Fruit fly (Drosophila melanogaster): ENCODE results near the gene oc.

Gene oc

dm6 chrX:8677434-8677833 is 27.0 kb upstream of the oc start (continued):
- TF ChIP-seq unc-4 (GFP tag; IDR thresholded peaks at IDR 0.05; ENCODE audit: partially characterized antibody) (no peak), CG13424 (tag; optimal IDR thresholded peaks at IDR 0.05) (no peak), crc (GFP tag; optimal IDR thresholded peaks at IDR 0.05) (peak; percentile 68), ken (GFP tag; IDR thresholded peaks at IDR 0.05) (no peak), CG31224 (GFP tag; IDR thresholded peaks at IDR 0.05) (no peak), CG34376 (GFP tag; optimal IDR thresholded peaks at IDR 0.05) (no peak), Bdp1 (GFP tag; optimal IDR thresholded peaks at IDR 0.05) (no peak), Doc3 (GFP tag; IDR thresholded peaks at IDR 0.05; ENCODE audit: partially characterized antibody) (no peak), salm (tag; optimal IDR thresholded peaks at IDR 0.05) (no peak), Adf1 (GFP tag; IDR thresholded peaks at IDR 0.05) (no peak), pum (GFP tag; optimal IDR thresholded peaks at IDR 0.05) (peak; percentile 79), Deaf1 (tag; optimal IDR thresholded peaks at IDR 0.05) (no peak), Poxn (GFP tag; IDR thresholded peaks at IDR 0.05) (no peak), insv (GFP tag; optimal IDR thresholded peaks at IDR 0.05) (no peak), hb (GFP tag; IDR thresholded peaks at IDR 0.05; ENCODE audit: partially characterized antibody) (no peak), CG12942 (GFP tag; optimal IDR thresholded peaks at IDR 0.05) (no peak), Antp (GFP tag; optimal IDR thresholded peaks at IDR 0.05) (peak; percentile 76), HHEX (GFP tag; optimal IDR thresholded peaks at IDR 0.05) (no peak), CG11398 (GFP tag; optimal IDR thresholded peaks at IDR 0.05) (no peak), CG6175 (GFP tag; IDR thresholded peaks at IDR 0.05) (no peak), bsh (GFP tag; optimal IDR thresholded peaks at IDR 0.05) (peak in 1 of 2 experiments; percentile 25), Hmx (GFP tag; optimal IDR thresholded peaks at IDR 0.05) (no peak), tio (GFP tag; optimal IDR thresholded peaks at IDR 0.05) (no peak), CG12155 (GFP tag; optimal IDR thresholded peaks at IDR 0.05) (no peak), CG10654 (GFP tag; optimal IDR thresholded peaks at IDR 0.05) (no peak), CG7839 (tag; optimal IDR thresholded peaks at IDR 0.05) (peak; percentile 80), MTF-1 (GFP tag; optimal IDR thresholded peaks at IDR 0.05; ENCODE audit: borderline replicate concordance) (no peak), Hsf (GFP tag; optimal IDR thresholded peaks at IDR 0.05) (no peak), Tbp (GFP tag; optimal IDR thresholded peaks at IDR 0.05) (no peak), cato (GFP tag; optimal IDR thresholded peaks at IDR 0.05; ENCODE audit: borderline replicate concordance) (no peak), jumu (GFP tag; optimal IDR thresholded peaks at IDR 0.05) (peak; percentile 70), CG1233 (GFP tag; optimal IDR thresholded peaks at IDR 0.05) (peak; percentile 63), Ssrp (tag; optimal IDR thresholded peaks at IDR 0.05) (no peak), CG18619 (GFP tag; optimal IDR thresholded peaks at IDR 0.05) (no peak), hbn (GFP tag; IDR thresholded peaks at IDR 0.05; ENCODE audit: partially characterized antibody) (no peak), Hand (GFP tag; optimal IDR thresholded peaks at IDR 0.05) (no peak), CG10321 (GFP tag; IDR thresholded peaks at IDR 0.05) (no peak), pfk (GFP tag; optimal IDR thresholded peaks at IDR 0.05) (no peak), CG13287 (GFP tag; IDR thresholded peaks at IDR 0.05; ENCODE audit: partially characterized antibody) (no peak), cas (GFP tag; IDR thresholded peaks at IDR 0.05) (no peak), CG6689 (GFP tag; IDR thresholded peaks at IDR 0.05) (no peak), gem (tag; optimal IDR thresholded peaks at IDR 0.05) (peak; percentile 26), Atf6 (GFP tag; IDR thresholded peaks at IDR 0.05) (no peak), fu2 (GFP tag; optimal IDR thresholded peaks at IDR 0.05) (no peak), wdn (GFP tag; IDR thresholded peaks at IDR 0.05) (no peak), knrl (GFP tag; IDR thresholded peaks at IDR 0.05; ENCODE audit: partially characterized antibody) (no peak), CG17186 (GFP tag; optimal IDR thresholded peaks at IDR 0.05) (no peak), Sox102F (GFP tag; optimal IDR thresholded peaks at IDR 0.05) (peak; percentile 33), NC2β (GFP tag; optimal IDR thresholded peaks at IDR 0.05) (no peak), lbe (GFP tag; optimal IDR thresholded peaks at IDR 0.05) (no peak), BtbVII (GFP tag; optimal IDR thresholded peaks at IDR 0.05) (no peak)
